Fruit fly (Drosophila melanogaster): ENCODE results near the gene CG10581.

CG10581 gene

DNA sequence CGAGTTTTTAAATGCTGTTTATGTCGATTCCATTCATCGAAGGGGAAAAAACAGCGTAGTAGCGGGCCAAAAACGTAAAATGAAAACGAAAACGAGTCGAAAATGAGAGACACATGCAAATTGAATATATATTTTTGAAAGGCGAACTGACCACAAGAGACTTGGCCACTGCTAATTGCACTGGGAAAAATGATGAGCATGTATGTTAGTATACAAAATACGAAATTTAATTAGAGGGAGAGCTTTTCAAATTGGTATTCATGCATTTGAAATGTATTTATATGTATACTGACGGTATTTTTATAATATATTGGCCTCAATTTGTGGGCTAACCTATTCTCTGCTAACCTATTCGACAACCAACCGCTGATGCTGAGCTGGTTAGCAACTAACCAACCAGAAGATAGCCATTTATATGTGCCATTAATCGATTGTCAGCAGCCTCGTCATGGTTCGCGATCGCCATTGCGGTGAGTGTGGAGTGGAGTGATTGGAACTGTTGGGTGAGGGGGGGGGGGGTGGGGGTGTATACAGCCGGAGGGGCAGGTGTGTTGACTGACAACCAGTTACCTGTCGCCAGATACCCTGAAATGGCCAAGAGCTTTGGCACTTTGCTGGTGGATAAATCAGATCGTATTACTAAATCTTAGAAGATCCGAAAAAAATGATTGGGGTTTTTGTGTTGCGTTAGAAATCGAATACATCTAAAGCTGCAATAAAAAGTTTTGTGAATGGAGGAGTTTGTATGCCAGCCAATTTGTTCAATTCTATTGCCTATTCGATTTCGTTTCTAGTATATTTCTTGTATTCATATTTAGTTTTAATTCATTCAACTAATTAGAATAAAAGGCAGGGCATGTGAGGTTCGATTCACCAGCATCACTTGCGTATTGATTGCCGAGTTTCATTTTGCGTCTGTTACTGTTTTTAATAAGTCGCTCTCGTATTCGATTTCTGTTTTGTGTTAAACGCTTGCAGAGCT is 8.2 kb upstream of the CG10581 start (continued):
- TF ChIP-seq Sox14 (GFP tag; optimal IDR thresholded peaks at IDR 0.05) (peak; percentile 21), OdsH (GFP tag; optimal IDR thresholded peaks at IDR 0.05) (peak; percentile 56), Ets96B (tag; optimal IDR thresholded peaks at IDR 0.05) (peak; percentile 68), CG7368 (GFP tag; optimal IDR thresholded peaks at IDR 0.05) (peak; percentile 16), fd59A (GFP tag; optimal IDR thresholded peaks at IDR 0.05) (peak; percentile 59), CG6276 (GFP tag; optimal IDR thresholded peaks at IDR 0.05) (peak; percentile 73), Smox (GFP tag; optimal IDR thresholded peaks at IDR 0.05) (peak; percentile 7), CG6808 (GFP tag; optimal IDR thresholded peaks at IDR 0.05) (peak; percentile 54), CG10631 (GFP tag; optimal IDR thresholded peaks at IDR 0.05) (peak; percentile 60), topi (GFP tag; optimal IDR thresholded peaks at IDR 0.05) (peak; percentile 50), Ets21C (GFP tag; optimal IDR thresholded peaks at IDR 0.05) (peak; percentile 9), CG9139 (GFP tag; optimal IDR thresholded peaks at IDR 0.05) (no peak), vri (GFP tag; optimal IDR thresholded peaks at IDR 0.05) (no peak), CG11902 (GFP tag; optimal IDR thresholded peaks at IDR 0.05) (peak; percentile 35), CG16779 (tag; optimal IDR thresholded peaks at IDR 0.05) (peak; percentile 33), svp (GFP tag) (peak; percentile 72), Sox102F (GFP tag; optimal IDR thresholded peaks at IDR 0.05) (no peak), Eip93F (GFP tag; optimal IDR thresholded peaks at IDR 0.05) (no peak), CG8632 (GFP tag; optimal IDR thresholded peaks at IDR 0.05) (peak; percentile 55), CG32006 (GFP tag; optimal IDR thresholded peaks at IDR 0.05) (peak; percentile 86), Eip75B (GFP tag; optimal IDR thresholded peaks at IDR 0.05) (peak; percentile 31), cyc (GFP tag; optimal IDR thresholded peaks at IDR 0.05) (peak; percentile 27), ss (GFP tag; optimal IDR thresholded peaks at IDR 0.05) (peak; percentile 23 to 26), CG1621 (tag; optimal IDR thresholded peaks at IDR 0.05) (peak; percentile 28), CG8319 (GFP tag; optimal IDR thresholded peaks at IDR 0.05) (no peak), CG10669 (GFP tag; optimal IDR thresholded peaks at IDR 0.05) (peak; percentile 55), spab (GFP tag; optimal IDR thresholded peaks at IDR 0.05) (peak; percentile 63), CG34406 (GFP tag; optimal IDR thresholded peaks at IDR 0.05) (peak; percentile 46), dsx (GFP tag; optimal IDR thresholded peaks at IDR 0.05; ENCODE audit: poor library complexity, severe bottlenecking) (peak; percentile 60), achi (GFP tag; optimal IDR thresholded peaks at IDR 0.05) (peak; percentile 46), fkh (GFP tag; optimal IDR thresholded peaks at IDR 0.05) (no peak), Gug (GFP tag; IDR thresholded peaks at IDR 0.05) (no peak; the same call in 1 of the 2 replicates), CG15336 (GFP tag; IDR thresholded peaks at IDR 0.05) (peak; percentile 81), CG4318 (GFP tag; optimal IDR thresholded peaks at IDR 0.05) (peak; percentile 74), net (GFP tag; optimal IDR thresholded peaks at IDR 0.05) (peak; percentile 24), Sox15 (GFP tag; optimal IDR thresholded peaks at IDR 0.05) (peak; percentile 43), Hr4 (GFP tag; optimal IDR thresholded peaks at IDR 0.05) (peak; percentile 78)

DNA sequence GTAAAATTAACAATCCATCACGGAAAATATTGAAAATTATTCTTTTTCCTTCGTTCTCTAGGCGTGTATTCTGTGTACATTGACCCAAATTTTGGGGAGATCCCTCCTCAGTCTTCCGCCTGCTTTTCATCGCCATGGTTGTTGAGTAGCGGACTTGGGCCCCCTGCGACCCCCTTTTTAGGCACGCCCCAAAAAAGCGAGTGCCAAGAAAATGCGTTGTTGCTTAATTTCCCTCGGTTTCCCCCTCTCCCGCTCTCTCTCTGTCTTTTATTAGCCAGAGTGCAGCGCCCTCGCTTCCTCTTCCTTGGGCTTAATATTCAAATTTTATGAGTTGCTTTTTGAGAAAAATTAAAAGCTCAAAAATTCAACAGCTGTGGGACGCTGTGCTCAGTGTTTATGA is 6.8 kb upstream of the CG10581 start:
- TF ChIP-seq spab (GFP tag; optimal IDR thresholded peaks at IDR 0.05) (no peak), dsx (GFP tag; optimal IDR thresholded peaks at IDR 0.05; ENCODE audit: poor library complexity, severe bottlenecking) (no peak), CG8632 (GFP tag; optimal IDR thresholded peaks at IDR 0.05) (no peak), acj6 (GFP tag; optimal IDR thresholded peaks at IDR 0.05) (no peak), fd85E (GFP tag; optimal IDR thresholded peaks at IDR 0.05) (no peak), Eip78C (GFP tag) (peak; percentile 42), CG6163 (GFP tag; IDR thresholded peaks at IDR 0.05) (no peak), CG3919 (GFP tag; optimal IDR thresholded peaks at IDR 0.05) (no peak), vri (GFP tag; optimal IDR thresholded peaks at IDR 0.05) (peak; percentile 59), Sox102F (GFP tag; optimal IDR thresholded peaks at IDR 0.05) (no peak), Ets21C (GFP tag; optimal IDR thresholded peaks at IDR 0.05) (no peak), Ets96B (tag; optimal IDR thresholded peaks at IDR 0.05) (no peak)
